Fruit fly (Drosophila melanogaster) whole organism, wandering third instar larva: Measurements from ENCODE around the gene SoxN.

Experiments used
- CG9705 ChIP-seq: fragments of 200-800 bp; sonication (Bioruptor generic); optimal IDR thresholded peaks from 2 replicates; lab custom pipeline; 2018; ENCODE audit warnings: missing biosample characterization, mild to moderate bottlenecking, missing genetic modification characterization
- Dfd ChIP-seq: fragments of >200 bp; optimal IDR thresholded peaks from 2 replicates; lab custom pipeline; 2017; ENCODE audit warnings: missing biosample characterization, missing genetic modification characterization
- Dif ChIP-seq: fragments of 200-275, 200-300 bp; sonication (Bioruptor generic); optimal IDR thresholded peaks from 2 replicates; lab custom pipeline; 2018; ENCODE audit warnings: missing biosample characterization, missing genetic modification characterization; ENCODE audit not compliant: partially characterized antibody
- Hnf4 ChIP-seq: fragments of 200-800 bp; sonication (Bioruptor generic); optimal IDR thresholded peaks from 2 replicates; lab custom pipeline; 2016; ENCODE audit warnings: missing biosample characterization, mild to moderate bottlenecking, missing genetic modification characterization
- Mio ChIP-seq: sonication (Bioruptor generic); optimal IDR thresholded peaks from 2 replicates; lab custom pipeline; 2016; ENCODE audit warnings: missing biosample characterization, missing genetic modification characterization
- Myc ChIP-seq: fragments of >200 bp; optimal IDR thresholded peaks from 2 replicates; lab custom pipeline; 2017
- br ChIP-seq: fragments of 200-800 bp; sonication (Bioruptor generic); optimal IDR thresholded peaks from 2 replicates; lab custom pipeline; 2016; ENCODE audit warnings: missing biosample characterization, missing genetic modification characterization
- jim ChIP-seq: fragments of 175-275, 200-325 bp; sonication (Bioruptor generic); optimal IDR thresholded peaks from 2 replicates; lab custom pipeline; 2016; ENCODE audit warnings: missing biosample characterization, mild to moderate bottlenecking, missing genetic modification characterization
- pan ChIP-seq: fragments of >200 bp; optimal IDR thresholded peaks from 2 replicates; lab custom pipeline; 2017
- psq ChIP-seq: fragments of 200-800 bp; sonication (Bioruptor generic); optimal IDR thresholded peaks from 3 replicates; lab custom pipeline; 2017; ENCODE audit warnings: missing biosample characterization, mild to moderate bottlenecking, missing genetic modification characterization, moderate library complexity
- sv ChIP-seq: fragments of 200-800 bp; sonication (Bioruptor generic); optimal IDR thresholded peaks from 3 replicates; lab custom pipeline; 2016; ENCODE audit warnings: missing biosample characterization, missing genetic modification characterization
- tai ChIP-seq: sonication (Bioruptor generic); optimal IDR thresholded peaks from 2 replicates; lab custom pipeline; 2016; ENCODE audit warnings: missing biosample characterization, missing genetic modification characterization
- usp ChIP-seq: fragments of >200 bp; optimal IDR thresholded peaks from 2 replicates; lab custom pipeline; 2017; ENCODE audit warnings: missing biosample characterization, missing genetic modification characterization

DNA sequence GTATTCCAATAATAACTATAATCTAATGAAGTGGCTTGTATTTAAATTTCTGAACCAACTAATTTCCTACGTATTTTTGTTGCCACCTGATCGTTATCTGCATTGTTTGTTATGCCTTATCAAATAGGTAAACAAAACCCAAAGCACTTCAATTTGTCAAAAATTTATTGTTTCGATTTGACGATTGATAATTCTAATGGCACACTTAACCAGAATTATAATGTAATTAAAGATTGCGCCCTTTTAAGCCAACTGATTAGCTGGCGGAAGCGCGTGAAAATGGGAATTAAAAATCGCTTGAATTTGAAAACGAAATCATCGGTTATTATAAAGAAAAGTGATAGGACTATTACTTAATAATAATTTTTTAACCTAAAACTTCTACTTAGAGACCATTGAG lies 40.7 kb upstream of the SoxN start:
- TF ChIP-seq jim (GFP tag; lab: Kevin White, UChicago) (no peak), Dif (no peak), CG9705 (GFP tag; lab: Kevin White, UChicago) (no peak), psq (GFP tag; lab: Kevin White, UChicago) (no peak), br (GFP tag; lab: Kevin White, UChicago) (no peak), Myc (no peak), tai (GFP tag; lab: Kevin White, UChicago) (no peak), usp (GFP tag; lab: Kevin White, UChicago) (no peak), Dfd (GFP tag; lab: Kevin White, UChicago) (no peak), Hnf4 (GFP tag; lab: Kevin White, UChicago) (no peak), Mio (GFP tag; lab: Kevin White, UChicago) (no peak), pan (lab: Kevin White, UChicago) (no peak), sv (GFP tag; lab: Kevin White, UChicago) (no peak)
